Worm (Caenorhabditis elegans) whole organism, L2 larva: ENCODE results near the gene Y67H2A.2.
A peak's percentile ranks its signal among the peaks of the same experiment; 100 is the strongest.

Experiments
- C34F6.9 ChIP-seq: fragments of 150-350 bp; optimal IDR thresholded peaks from 2 replicates; lab custom pipeline; 2014; ENCODE audit warnings: missing biosample characterization, missing genetic modification characterization
- F13H6.1 ChIP-seq: sonication (generic microtip); optimal IDR thresholded peaks from 2 replicates; lab custom pipeline; 2016; ENCODE audit warnings: missing genetic modification characterization, missing compliant biosample characterization
- R02D3.7 ChIP-seq: fragments of 150-350 bp; optimal IDR thresholded peaks from 2 replicates; lab custom pipeline; 2014; ENCODE audit warnings: missing biosample characterization, missing genetic modification characterization
- ZK546.5 ChIP-seq: sonication (generic microtip); optimal IDR thresholded peaks from 2 replicates; lab custom pipeline; 2017; ENCODE audit warnings: missing biosample characterization, missing genetic modification characterization
- alr-1 ChIP-seq: fragments of 150-350 bp; optimal IDR thresholded peaks from 2 replicates; lab custom pipeline; 2014; ENCODE audit warnings: missing biosample characterization, missing genetic modification characterization
- aly-2 ChIP-seq: fragments of 150-350 bp; optimal IDR thresholded peaks from 2 replicates; lab custom pipeline; 2014; ENCODE audit warnings: missing biosample characterization, missing genetic modification characterization
- ama-1 ChIP-seq: fragments of 150-350 bp; optimal IDR thresholded peaks from 2 replicates; lab custom pipeline; 2018; ENCODE audit warnings: inconsistent platforms
- blmp-1 ChIP-seq: sonication (generic microtip); optimal IDR thresholded peaks from 2 replicates; lab custom pipeline; 2017; ENCODE audit warnings: missing genetic modification characterization, mild to moderate bottlenecking, missing compliant biosample characterization, antibody characterized with exemption, moderate library complexity; ENCODE audit not compliant: insufficient read depth
- ceh-82 ChIP-seq: fragments of 150-350 bp; optimal IDR thresholded peaks from 2 replicates; lab custom pipeline; 2014; ENCODE audit warnings: missing biosample characterization, missing genetic modification characterization
- crh-2 ChIP-seq: sonication (generic microtip); optimal IDR thresholded peaks from 2 replicates; lab custom pipeline; 2017; ENCODE audit warnings: missing biosample characterization, missing genetic modification characterization
- dmd-4 ChIP-seq: sonication (generic microtip); optimal IDR thresholded peaks from 2 replicates; lab custom pipeline; 2017; ENCODE audit warnings: missing biosample characterization, missing genetic modification characterization
- egl-27 ChIP-seq: sonication (generic microtip); optimal IDR thresholded peaks from 3 replicates; lab custom pipeline; 2017; ENCODE audit warnings: missing biosample characterization, missing genetic modification reagents, missing genetic modification characterization
- elt-1 ChIP-seq: fragments of 150-350 bp; optimal IDR thresholded peaks from 2 replicates; lab custom pipeline; 2014; ENCODE audit warnings: missing biosample characterization, missing genetic modification characterization
- elt-3 ChIP-seq: sonication (generic microtip); optimal IDR thresholded peaks from 2 replicates; lab custom pipeline; 2017; ENCODE audit warnings: missing biosample characterization, missing genetic modification characterization
- fos-1 ChIP-seq: fragments of 150-350 bp; optimal IDR thresholded peaks from 2 replicates; lab custom pipeline; 2014; ENCODE audit warnings: missing biosample characterization, missing genetic modification characterization
- gmeb-1 ChIP-seq: fragments of 150-350 bp; optimal IDR thresholded peaks from 2 replicates; lab custom pipeline; 2014; ENCODE audit warnings: missing biosample characterization, missing genetic modification characterization
- lin-11 ChIP-seq: fragments of 150-350 bp; sonication (generic microtip); optimal IDR thresholded peaks from 2 replicates; lab custom pipeline; 2014; ENCODE audit warnings: missing biosample characterization, missing genetic modification characterization, inconsistent platforms, mixed read lengths
- lin-13 ChIP-seq: fragments of 150-350 bp; optimal IDR thresholded peaks from 2 replicates; lab custom pipeline; 2014; ENCODE audit warnings: missing biosample characterization, missing genetic modification reagents, missing genetic modification characterization
- lin-39 ChIP-seq: fragments of 150-350 bp; optimal IDR thresholded peaks from 2 replicates; lab custom pipeline; 2014; ENCODE audit warnings: missing biosample characterization, missing genetic modification reagents, missing genetic modification characterization
- lsy-2 ChIP-seq, 2 experiments: fragments of 150-350 bp in 1 of 2; sonication (generic microtip) in 1 of 2; optimal IDR thresholded peaks; 2 replicates each; lab custom pipeline; 2014 to 2017; ENCODE audit warnings: missing biosample characterization in 2 of 2, missing genetic modification characterization in 2 of 2
- mab-5 ChIP-seq: fragments of 150-350 bp; optimal IDR thresholded peaks from 2 replicates; lab custom pipeline; 2014; ENCODE audit warnings: missing biosample characterization, missing genetic modification characterization
- mbf-1 ChIP-seq: sonication (generic microtip); optimal IDR thresholded peaks from 2 replicates; lab custom pipeline; 2017; ENCODE audit warnings: missing biosample characterization, missing genetic modification characterization
- mdl-1 ChIP-seq, 2 experiments: fragments of 150-350 bp in 1 of 2; sonication (generic microtip) in 1 of 2; optimal IDR thresholded peaks; 2 replicates each; lab custom pipeline; 2017; ENCODE audit warnings: missing biosample characterization in 2 of 2, missing genetic modification characterization in 2 of 2
- nhr-10 ChIP-seq: sonication (generic microtip); optimal IDR thresholded peaks from 2 replicates; lab custom pipeline; 2017; ENCODE audit warnings: missing biosample characterization, missing genetic modification characterization
- nhr-11 ChIP-seq: fragments of 150-350 bp; optimal IDR thresholded peaks from 2 replicates; lab custom pipeline; 2014; ENCODE audit warnings: missing biosample characterization, missing genetic modification characterization
- nhr-12 ChIP-seq: fragments of 150-350 bp; optimal IDR thresholded peaks from 2 replicates; lab custom pipeline; 2014; ENCODE audit warnings: missing biosample characterization, missing genetic modification characterization
- nhr-129 ChIP-seq: fragments of 150-350 bp; optimal IDR thresholded peaks from 2 replicates; lab custom pipeline; 2014; ENCODE audit warnings: missing biosample characterization, missing genetic modification characterization
- nhr-21 ChIP-seq: fragments of 150-350 bp; optimal IDR thresholded peaks from 2 replicates; lab custom pipeline; 2014; ENCODE audit warnings: missing biosample characterization, missing genetic modification characterization
- nhr-23 ChIP-seq: fragments of 150-350 bp; optimal IDR thresholded peaks from 2 replicates; lab custom pipeline; 2014; ENCODE audit warnings: missing biosample characterization, missing genetic modification reagents, missing genetic modification characterization
- nhr-237 ChIP-seq: fragments of 150-350 bp; optimal IDR thresholded peaks from 2 replicates; lab custom pipeline; 2014; ENCODE audit warnings: missing biosample characterization, missing genetic modification characterization
- nhr-25 ChIP-seq: fragments of 150-350 bp; sonication (generic microtip); optimal IDR thresholded peaks from 3 replicates; lab custom pipeline; 2014; ENCODE audit warnings: missing biosample characterization, missing genetic modification characterization
- nhr-6 ChIP-seq: fragments of 150-350 bp; optimal IDR thresholded peaks from 2 replicates; lab custom pipeline; 2014; ENCODE audit warnings: missing biosample characterization, missing genetic modification characterization
- nhr-77 ChIP-seq: fragments of 150-350 bp; optimal IDR thresholded peaks from 2 replicates; lab custom pipeline; 2014; ENCODE audit warnings: missing biosample characterization, missing genetic modification characterization
- peb-1 ChIP-seq: fragments of 150-350 bp; optimal IDR thresholded peaks from 2 replicates; lab custom pipeline; 2014; ENCODE audit warnings: missing biosample characterization, missing genetic modification characterization
- sem-4 ChIP-seq: fragments of 150-350 bp; optimal IDR thresholded peaks from 2 replicates; lab custom pipeline; 2014; ENCODE audit warnings: missing biosample characterization, missing genetic modification reagents, missing genetic modification characterization
- skn-1 ChIP-seq: sonication (generic microtip); optimal IDR thresholded peaks from 2 replicates; lab custom pipeline; 2017; ENCODE audit warnings: missing biosample characterization, missing genetic modification characterization
- sma-3 ChIP-seq: sonication (generic microtip); optimal IDR thresholded peaks from 2 replicates; lab custom pipeline; 2016; ENCODE audit warnings: missing genetic modification reagents, missing genetic modification characterization, missing compliant biosample characterization
- sma-9 ChIP-seq, 2 experiments: fragments of 150-350 bp in 1 of 2; sonication (generic microtip) in 1 of 2; optimal IDR thresholded peaks; 2 replicates each; lab custom pipeline; 2014 to 2016; ENCODE audit warnings: missing genetic modification characterization in 2 of 2, mild to moderate bottlenecking in 1 of 2, missing biosample characterization in 1 of 2, missing compliant biosample characterization in 1 of 2, missing genetic modification reagents in 1 of 2, moderate library complexity in 1 of 2
- snpc-4 ChIP-seq: fragments of 150-350 bp; optimal IDR thresholded peaks from 2 replicates; lab custom pipeline; 2014; ENCODE audit warnings: missing biosample characterization, missing genetic modification characterization
- unc-39 ChIP-seq: fragments of 150-350 bp; optimal IDR thresholded peaks from 2 replicates; lab custom pipeline; 2014; ENCODE audit warnings: missing biosample characterization, missing genetic modification characterization
- unc-55 ChIP-seq: fragments of 150-350 bp; sonication (generic microtip); optimal IDR thresholded peaks from 3 replicates; lab custom pipeline; 2014; ENCODE audit warnings: missing biosample characterization, missing genetic modification reagents, missing genetic modification characterization
- unc-62 ChIP-seq: fragments of 150-350 bp; optimal IDR thresholded peaks from 2 replicates; lab custom pipeline; 2014; ENCODE audit warnings: missing biosample characterization, missing genetic modification reagents, missing genetic modification characterization
- zag-1 ChIP-seq: fragments of 150-350 bp; optimal IDR thresholded peaks from 2 replicates; lab custom pipeline; 2014; ENCODE audit warnings: missing biosample characterization, missing genetic modification characterization
- ztf-1 ChIP-seq: fragments of 200-800 bp; sonication (Bioruptor generic); conservative IDR thresholded peaks from 2 replicates; pipeline ENCODE4 v1.3.6; 2022; ENCODE audit warnings: missing genetic modification characterization, missing compliant biosample characterization
- ztf-11 ChIP-seq: sonication (generic microtip); optimal IDR thresholded peaks from 2 replicates; lab custom pipeline; 2017; ENCODE audit warnings: missing biosample characterization, missing genetic modification characterization
- ztf-4 ChIP-seq: fragments of 150-350 bp; optimal IDR thresholded peaks from 2 replicates; lab custom pipeline; 2014; ENCODE audit warnings: missing biosample characterization, missing genetic modification characterization

Y67H2A.2 gene

ce11 chrIV:13297746-13298145 lies at the start of gene Y67H2A.2, which contains the start of gene micu-1:
Gene Y67H2A.2, minus strand, starts transcription at chrIV:13297819.
Gene micu-1, plus strand, starts transcription at chrIV:13297926.
- TF ChIP-seq alr-1 (tag; lab: Kevin White, UChicago) (no peak), snpc-4 (tag; lab: Kevin White, UChicago) (peak; percentile 33), nhr-12 (tag; lab: Kevin White, UChicago) (no peak), nhr-77 (no peak), ztf-4 (tag; lab: Kevin White, UChicago) (peak; percentile 42), skn-1 (tag; lab: Kevin White, UChicago) (no peak), ama-1 (lab: Kevin White, UChicago) (peak; percentile 56), F13H6.1 (tag; lab: Kevin White, UChicago) (peak; percentile 39), C34F6.9 (tag; lab: Kevin White, UChicago) (peak; percentile 81), lin-11 (peak; percentile 82), crh-2 (tag; lab: Kevin White, UChicago) (peak; percentile 81), lsy-2 (tag; optimal IDR thresholded peaks at IDR 0.05; lab: Kevin White, UChicago) (peak; percentile 82 to 87), mab-5 (tag; lab: Kevin White, UChicago) (peak; percentile 27), nhr-129 (tag; lab: Kevin White, UChicago) (peak; percentile 86), nhr-10 (tag; lab: Kevin White, UChicago) (no peak), unc-55 (GFP tag; lab: Kevin White, UChicago) (peak; percentile 90), lin-13 (GFP tag; lab: Kevin White, UChicago) (peak; percentile 57), dmd-4 (tag; lab: Kevin White, UChicago) (no peak), fos-1 (tag; lab: Kevin White, UChicago) (peak; percentile 4), sma-3 (GFP tag; lab: Kevin White, UChicago) (peak; percentile 53), R02D3.7 (tag; lab: Kevin White, UChicago) (no peak), peb-1 (tag; lab: Kevin White, UChicago) (no peak), egl-27 (tag; lab: Kevin White, UChicago) (peak; percentile 17), mdl-1 (tag; optimal IDR thresholded peaks at IDR 0.05; lab: Kevin White, UChicago) (no peak), sma-9 (GFP tag; optimal IDR thresholded peaks at IDR 0.05; lab: Kevin White, UChicago) (peak; percentile 39), sma-9 (tag; optimal IDR thresholded peaks at IDR 0.05; lab: Kevin White, UChicago) (no peak), nhr-21 (tag; lab: Kevin White, UChicago) (peak; percentile 42), gmeb-1 (peak; percentile 67), nhr-25 (tag; lab: Kevin White, UChicago) (peak; percentile 60)

- peak; percentile 30 for TF ChIP-seq nhr-129 (tag; lab: Kevin White, UChicago)
- TF ChIP-seq ztf-4 (tag; lab: Kevin White, UChicago) = no peak
- no peak for TF ChIP-seq dmd-4 (tag; lab: Kevin White, UChicago)
- TF ChIP-seq mbf-1 (tag; lab: Kevin White, UChicago) = no peak
- TF ChIP-seq nhr-10 (tag; lab: Kevin White, UChicago) = no peak
- TF ChIP-seq aly-2 (tag; lab: Kevin White, UChicago) = no peak
- no peak for TF ChIP-seq sma-3 (GFP tag; lab: Kevin White, UChicago)
- TF ChIP-seq lin-39 (tag; lab: Kevin White, UChicago) = no peak
- TF ChIP-seq nhr-21 (tag; lab: Kevin White, UChicago) = no peak
- no peak for TF ChIP-seq unc-62 (GFP tag; lab: Kevin White, UChicago)
- no peak for TF ChIP-seq sem-4 (tag; lab: Kevin White, UChicago)
- no peak for TF ChIP-seq mdl-1 (tag; optimal IDR thresholded peaks at IDR 0.05; lab: Kevin White, UChicago)
- TF ChIP-seq unc-39 (tag; lab: Kevin White, UChicago) = no peak
- TF ChIP-seq alr-1 (tag; lab: Kevin White, UChicago) = no peak
- no peak for TF ChIP-seq F13H6.1 (tag; lab: Kevin White, UChicago)
- TF ChIP-seq nhr-12 (tag; lab: Kevin White, UChicago) = no peak
- peak; percentile 43 for TF ChIP-seq crh-2 (tag; lab: Kevin White, UChicago)
- TF ChIP-seq fos-1 (tag; lab: Kevin White, UChicago) = peak; percentile 93
- TF ChIP-seq zag-1 (tag; lab: Kevin White, UChicago) = no peak
- no peak for TF ChIP-seq ZK546.5 (tag; lab: Kevin White, UChicago)
- no peak for TF ChIP-seq nhr-6 (tag; lab: Kevin White, UChicago)
- no peak for TF ChIP-seq lsy-2 (tag; optimal IDR thresholded peaks at IDR 0.05; lab: Kevin White, UChicago)
- no peak for TF ChIP-seq mab-5 (tag; lab: Kevin White, UChicago)
- peak; percentile 74 for TF ChIP-seq sma-9 (GFP tag; optimal IDR thresholded peaks at IDR 0.05; lab: Kevin White, UChicago)
- no peak for TF ChIP-seq sma-9 (tag; optimal IDR thresholded peaks at IDR 0.05; lab: Kevin White, UChicago)
- no peak for TF ChIP-seq ztf-11 (tag; lab: Kevin White, UChicago)
- no peak for TF ChIP-seq ama-1 (lab: Kevin White, UChicago)
- no peak for TF ChIP-seq lin-13 (GFP tag; lab: Kevin White, UChicago)
- TF ChIP-seq gmeb-1 = peak; percentile 21
- TF ChIP-seq nhr-77 = no peak
- no peak for TF ChIP-seq ztf-1 (GFP tag; lab: Robert Waterston, UW)
- TF ChIP-seq elt-1 (tag; lab: Kevin White, UChicago) = no peak
- TF ChIP-seq elt-3 = no peak
- no peak for TF ChIP-seq blmp-1
- no peak for TF ChIP-seq nhr-23
- no peak for TF ChIP-seq nhr-237 (tag; lab: Kevin White, UChicago)
- TF ChIP-seq lin-11 = no peak
- no peak for TF ChIP-seq nhr-11 (tag; lab: Kevin White, UChicago)
- no peak for TF ChIP-seq ceh-82
These were observed 49.7 kb upstream of the Y67H2A.2 start, which contains the start of gene W02A2.9 for ce11 chrIV:13347232-13347715. Gene W02A2.9, plus strand, starts transcription at chrIV:13347665.
